Worm (Caenorhabditis elegans): ENCODE results near the gene mua-6.
"Not testable (repeated sequence)": the region's sequence is repeated elsewhere in the genome, so short reads cannot be mapped to it uniquely, and the experiment has no call there.

mua-6 gene

ce11 chrX:16217749-16218148 is 47.7 kb downstream of the mua-6 start (continued):
- TF ChIP-seq vab-7 (GFP tag; IDR thresholded peaks at IDR 0.05) (0 out of 2 replicates have a peak, but pooled peaks have one; percentile 36), D1046.2 (GFP tag; IDR thresholded peaks at IDR 0.05) (no peak), tra-1 (GFP tag; IDR thresholded peaks at IDR 0.05) (peak; percentile 15; the same call in 1 of the 2 replicates), tag-97 (GFP tag; IDR thresholded peaks at IDR 0.05) (no peak), zfp-3 (GFP tag; conservative IDR thresholded peaks at IDR 0.05) (no peak), F44E2.7 (GFP tag; IDR thresholded peaks at IDR 0.05) (no peak), dve-1 (tag; optimal IDR thresholded peaks at IDR 0.05; ENCODE audit: insufficient read depth) (no peak), lin-13 (GFP tag; optimal IDR thresholded peaks at IDR 0.05) (no peak), dmd-8 (GFP tag; IDR thresholded peaks at IDR 0.05) (0 out of 2 replicates have a peak, but pooled peaks have one; percentile 25), hlh-11 (tag; optimal IDR thresholded peaks at IDR 0.05) (no peak)

- TF ChIP-seq duxl-1 (tag; optimal IDR thresholded peaks at IDR 0.05; ENCODE audit: poor library complexity) (no peak), ces-1 (GFP tag; optimal IDR thresholded peaks at IDR 0.05) (no peak), nhr-6 (tag; optimal IDR thresholded peaks at IDR 0.05) (no peak), snpc-4 (tag; optimal IDR thresholded peaks at IDR 0.05) (no peak), mxl-2 (GFP tag; conservative IDR thresholded peaks at IDR 0.05) (no peak), nhr-76 (tag; optimal IDR thresholded peaks at IDR 0.05) (no peak), hlh-30 (tag; optimal IDR thresholded peaks at IDR 0.05; ENCODE audit: insufficient read depth) (no peak), ceh-32 (tag; optimal IDR thresholded peaks at IDR 0.05; ENCODE audit: poor library complexity) (no peak), rbr-2 (tag; optimal IDR thresholded peaks at IDR 0.05) (no peak)
These were observed 48.4 kb downstream of the mua-6 start, which contains the start of gene F23A7.1 for ce11 chrX:16217108-16217507. F23A7.1 (plus strand) TSS chrX:16217408.

- not testable (repeated sequence) for TF ChIP-seq Y48G9A.11 (GFP tag; IDR thresholded peaks at IDR 0.05); dve-1 (tag; optimal IDR thresholded peaks at IDR 0.05; ENCODE audit: insufficient read depth); ZK546.5 (tag; optimal IDR thresholded peaks at IDR 0.05)
These were observed 52.4 kb downstream of the mua-6 start, which contains the start of gene F23A7.8 for ce11 chrX:16213073-16213472. F23A7.8 (plus strand) TSS chrX:16213373.

ce11 chrX:16212306-16212705 is 53.2 kb downstream of the mua-6 start, which contains the start of gene F23A7.4:
F23A7.4 (plus strand) TSS chrX:16212606.
- not testable (repeated sequence) for TF ChIP-seq aha-1 (tag); nhr-6 (tag; optimal IDR thresholded peaks at IDR 0.05); nhr-76 (tag; optimal IDR thresholded peaks at IDR 0.05)
